Fruit fly (Drosophila melanogaster) whole organism, larva: ENCODE data around the gene Elo68beta.
A peak's percentile ranks its signal among the peaks of the same experiment; 100 is the strongest.

Experiments used
- noc ChIP-seq: fragments of 200-800 bp; sonication (Bioruptor generic); optimal IDR thresholded peaks from 3 replicates; lab custom pipeline; 2019; ENCODE audit warnings: missing biosample characterization, mild to moderate bottlenecking, missing genetic modification characterization, moderate library complexity

Gene Elo68beta

DNA sequence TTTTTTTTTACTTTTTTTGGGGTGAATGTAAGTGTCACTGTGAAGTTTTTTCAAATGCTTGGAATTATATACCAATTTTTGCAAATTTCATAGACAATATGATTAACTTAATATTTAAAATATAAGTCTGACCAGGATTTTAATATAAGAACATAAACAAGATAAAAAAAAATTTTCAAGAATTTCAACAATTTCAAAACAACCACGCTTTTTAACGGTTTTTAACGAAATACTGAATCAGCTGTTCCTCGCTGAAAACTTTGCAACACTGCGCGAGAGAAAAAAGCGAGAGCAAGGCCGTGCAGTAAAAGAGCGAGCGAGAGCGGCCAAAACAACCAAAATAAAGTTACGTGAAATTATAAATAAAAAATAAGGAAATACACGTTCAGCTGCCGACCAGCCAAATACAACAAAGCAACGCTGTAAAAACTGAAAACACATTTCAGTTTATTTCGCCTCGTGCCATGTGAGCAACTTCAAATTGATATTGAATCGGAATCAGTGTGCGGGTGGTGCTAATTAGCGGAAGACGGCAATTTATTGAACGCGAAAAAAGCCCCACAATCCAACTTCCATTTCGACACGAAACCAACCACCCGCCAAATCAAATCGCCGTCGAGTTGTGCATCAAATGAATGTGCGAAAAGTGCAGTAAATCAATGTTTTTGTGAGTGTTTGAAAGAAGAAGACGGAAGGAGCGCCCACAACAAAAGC lies 5.1 kb downstream of the Elo68beta start, which contains the start of the genes CG46439, Iyd and CG33947:
Gene CG46439 (minus strand): TSS at position 51 of the 714 bp plus-strand sequence.
Gene Iyd (minus strand): TSS at position 51 of the 714 bp plus-strand sequence.
Gene CG33947 (plus strand): TSS at position 302 of the 714 bp plus-strand sequence.
- TF ChIP-seq noc = no peak

DNA sequence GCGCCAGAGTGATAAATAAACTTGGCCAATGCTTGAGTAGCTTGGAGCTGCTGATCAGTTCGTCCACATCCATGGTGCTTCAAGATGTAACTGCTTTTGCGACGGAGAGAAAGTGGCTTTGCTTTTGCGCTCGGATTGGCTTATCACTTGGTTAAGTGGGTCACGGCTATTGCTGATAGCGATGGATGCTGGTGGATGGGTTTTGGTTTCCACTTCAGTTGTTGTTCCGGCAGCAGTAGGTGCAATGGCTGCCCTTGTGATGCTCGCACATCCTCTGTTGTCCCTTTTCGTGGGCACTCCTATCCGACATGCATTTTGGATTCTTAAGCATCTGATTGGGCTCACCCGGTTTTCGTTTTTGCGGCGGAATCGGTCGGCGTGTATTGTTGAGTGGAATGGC lies 7.2 kb downstream of the Elo68beta start:
- no peak for TF ChIP-seq noc

- peak; percentile 18 for TF ChIP-seq noc
These were observed 8.4 kb downstream of the Elo68beta start, which contains the start of gene JIL-1 for dm6 chr3L:11093046-11093520. TSS of gene JIL-1 (minus strand) at chr3L:11093193.

DNA sequence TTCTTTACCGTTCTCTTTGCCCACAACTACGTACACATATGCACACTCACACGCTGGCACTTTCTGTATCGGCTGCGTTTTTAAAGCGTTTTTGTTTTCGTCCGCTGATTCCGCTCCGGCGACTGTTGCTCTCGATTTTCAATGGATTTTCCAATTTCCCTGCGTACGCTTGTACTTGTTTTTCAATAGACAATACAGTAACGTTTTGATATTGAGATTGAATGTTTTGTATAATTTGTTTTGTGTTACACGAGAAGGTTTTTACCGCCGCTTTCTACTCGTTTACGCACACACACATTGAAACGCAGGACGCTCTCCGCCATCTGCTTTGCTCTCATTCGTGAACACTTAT lies 8.9 kb downstream of the Elo68beta start:
- no peak for TF ChIP-seq noc

DNA sequence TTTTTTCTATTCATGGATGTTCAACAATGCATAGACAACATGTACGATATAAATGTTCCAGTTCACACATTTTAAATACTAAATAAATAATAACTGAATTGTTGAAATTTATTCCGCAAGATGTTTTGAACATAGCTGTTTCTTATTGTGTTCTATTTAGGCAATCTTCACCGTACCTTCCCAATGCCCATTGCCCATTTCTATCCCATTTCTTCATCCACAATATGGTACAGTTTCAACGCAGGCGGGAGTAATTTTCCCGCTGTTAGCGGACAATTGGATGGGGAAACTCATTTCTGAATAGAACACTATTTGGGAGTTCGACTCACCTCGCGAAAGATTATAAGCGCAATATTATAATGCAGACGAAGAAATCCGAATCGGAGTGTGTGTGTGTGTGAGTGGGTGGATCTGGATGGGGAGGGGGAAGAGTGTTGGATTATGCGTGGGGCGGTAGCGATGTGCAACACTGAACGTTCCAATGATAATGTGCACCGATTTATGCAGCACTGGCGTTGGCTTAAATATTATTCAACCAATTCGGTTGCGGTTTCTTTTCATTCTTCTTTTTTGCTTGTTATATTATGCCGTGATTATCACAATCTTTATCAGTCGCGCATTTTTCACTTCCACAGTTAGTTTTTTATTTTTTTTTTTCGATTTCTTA lies 9.4 kb downstream of the Elo68beta start:
- peak; percentile 1 for TF ChIP-seq noc

- TF ChIP-seq noc = peak; percentile 81
These were observed 11.6 kb downstream of the Elo68beta start for dm6 chr3L:11089805-11090440.

DNA sequence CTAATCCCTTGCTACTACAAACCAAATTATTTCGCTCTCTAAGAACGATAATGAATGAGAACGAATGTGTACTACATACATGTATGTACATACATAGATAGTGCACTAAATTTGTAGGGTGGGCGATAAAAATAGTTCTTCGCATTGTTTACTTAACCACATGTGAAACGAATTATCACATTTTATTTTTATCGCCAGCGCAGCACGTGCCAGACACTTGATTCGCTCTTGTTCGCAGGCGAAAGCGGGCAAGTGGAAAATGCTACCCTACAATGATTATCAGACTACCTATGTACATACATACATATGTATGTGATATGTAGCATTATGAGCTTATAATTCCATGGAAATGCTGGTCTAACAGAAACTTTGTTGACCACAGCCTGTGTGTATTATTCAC lies 15.7 kb downstream of the Elo68beta start:
- no peak for TF ChIP-seq noc

DNA sequence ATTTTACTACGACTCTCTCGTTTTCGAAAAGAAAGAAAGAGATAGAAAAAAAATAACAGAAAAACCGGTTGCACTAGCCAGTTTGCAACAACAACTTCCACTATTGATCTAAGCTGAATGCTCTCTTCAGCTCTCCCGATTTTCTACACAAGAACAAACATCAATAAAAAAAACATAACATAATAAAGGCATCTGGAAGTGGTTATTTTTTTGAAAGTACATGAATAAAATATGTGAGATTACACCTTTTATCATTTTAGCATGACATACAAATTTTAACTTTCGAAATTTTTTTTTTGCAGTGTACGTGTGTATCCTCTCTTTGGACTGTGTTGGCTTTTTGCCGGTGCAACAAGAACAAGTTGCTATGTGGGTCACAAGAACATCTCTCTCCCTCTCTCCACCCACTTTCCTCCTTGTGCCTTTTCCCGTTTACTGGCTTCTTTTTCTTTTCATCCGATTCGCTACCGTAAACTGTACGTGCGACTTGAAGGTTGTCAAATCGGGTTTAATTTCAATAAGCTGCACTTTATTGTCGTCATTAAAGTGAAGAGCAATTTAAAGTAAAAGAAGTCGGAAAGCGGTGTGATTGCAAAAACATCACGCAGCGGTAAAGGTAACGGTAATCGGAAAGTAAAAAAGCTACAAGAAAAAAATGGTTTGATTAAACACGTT lies 16.8 kb downstream of the Elo68beta start:
- TF ChIP-seq noc = peak; percentile 93

dm6 chr3L:11083605-11084004 lies 17.9 kb downstream of the Elo68beta start:
- TF ChIP-seq noc = no peak

DNA sequence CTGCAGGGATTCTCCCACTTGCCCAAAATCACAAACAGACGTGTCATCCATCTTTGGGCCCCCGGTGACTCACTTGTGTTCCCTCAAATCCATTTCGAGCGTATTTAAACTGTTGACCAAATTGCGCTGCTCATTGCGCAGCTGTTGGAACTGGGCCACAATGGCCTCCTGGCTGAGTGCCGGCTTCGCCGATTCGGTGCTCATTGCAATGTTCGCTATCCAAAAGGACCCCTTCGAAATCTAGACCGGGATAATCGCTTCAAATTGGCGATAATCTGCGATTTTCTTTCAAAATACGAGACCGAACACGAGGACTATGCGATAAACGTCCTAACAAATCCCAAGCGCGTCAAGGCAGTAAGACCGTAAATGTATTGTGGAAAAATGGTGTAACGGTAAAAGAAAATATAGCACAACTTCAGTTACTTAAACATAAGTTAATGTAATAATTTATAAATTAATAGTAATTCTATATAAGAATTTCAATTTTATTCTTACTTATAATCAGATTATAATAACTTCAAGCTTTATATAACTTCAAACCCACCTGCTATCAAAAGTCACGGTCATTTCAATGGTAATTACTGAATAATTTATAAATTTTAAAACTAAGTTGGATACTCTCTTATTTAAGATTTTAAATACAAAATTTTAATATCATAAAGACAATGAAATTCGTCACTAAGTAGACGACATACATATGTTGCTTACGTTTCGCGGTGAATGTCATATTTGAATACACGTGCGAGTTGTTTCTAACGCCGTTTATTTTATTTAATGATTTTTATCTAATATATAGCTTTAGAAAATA lies 27.2 kb downstream of the Elo68beta start, which contains the start of the genes Pfdn2 and Noc1:
Gene Pfdn2 (minus strand): TSS at position 346 of the 811 bp plus-strand sequence.
Gene Noc1 (plus strand): TSS at position 727 of the 811 bp plus-strand sequence.
- TF ChIP-seq noc = no peak

DNA sequence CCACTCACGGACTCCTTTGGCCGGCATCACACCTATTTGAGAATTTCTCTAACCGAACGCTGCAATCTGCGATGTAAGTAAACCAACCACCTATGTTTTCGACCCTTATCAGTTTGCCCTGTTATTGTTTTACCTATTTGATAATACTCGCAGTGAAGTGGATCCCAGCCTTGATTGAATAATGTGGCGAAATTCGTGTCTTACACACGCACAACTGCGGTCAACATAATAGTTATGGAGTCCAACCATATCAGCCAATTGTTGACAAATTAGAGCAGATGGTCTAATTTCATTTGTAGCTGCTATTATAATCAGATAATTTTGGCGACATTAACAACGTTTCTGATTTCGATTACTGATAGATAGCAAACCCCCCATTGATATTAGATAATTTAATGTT lies 30.4 kb downstream of the Elo68beta start:
- TF ChIP-seq noc = no peak

DNA sequence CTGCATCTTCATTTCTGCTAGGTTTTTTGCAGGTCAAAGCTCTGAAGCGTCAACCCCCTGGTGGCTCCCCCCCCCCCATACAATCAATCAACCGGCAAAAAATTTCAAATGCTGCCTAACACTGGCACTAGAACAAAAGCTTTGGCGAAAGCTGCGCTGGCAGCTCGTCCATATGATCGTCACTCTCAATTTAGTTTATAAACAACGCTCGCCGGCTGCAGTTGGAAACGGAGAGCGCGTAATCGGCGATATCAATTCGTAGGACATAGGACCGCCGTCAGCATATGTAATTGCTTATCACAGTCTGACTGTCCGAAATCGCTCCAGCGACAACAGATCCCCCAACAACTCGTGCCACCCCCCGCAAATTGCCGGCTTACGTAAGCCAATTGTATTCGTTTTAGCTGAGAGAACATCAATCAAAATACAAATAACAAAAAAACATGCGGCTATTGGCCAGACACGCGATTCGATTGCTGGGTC lies 31.1 kb downstream of the Elo68beta start, which contains the start of gene Mocs1:
Gene Mocs1 (plus strand): TSS at position 155 of the 483 bp plus-strand sequence.
- TF ChIP-seq noc = peak; percentile 67

DNA sequence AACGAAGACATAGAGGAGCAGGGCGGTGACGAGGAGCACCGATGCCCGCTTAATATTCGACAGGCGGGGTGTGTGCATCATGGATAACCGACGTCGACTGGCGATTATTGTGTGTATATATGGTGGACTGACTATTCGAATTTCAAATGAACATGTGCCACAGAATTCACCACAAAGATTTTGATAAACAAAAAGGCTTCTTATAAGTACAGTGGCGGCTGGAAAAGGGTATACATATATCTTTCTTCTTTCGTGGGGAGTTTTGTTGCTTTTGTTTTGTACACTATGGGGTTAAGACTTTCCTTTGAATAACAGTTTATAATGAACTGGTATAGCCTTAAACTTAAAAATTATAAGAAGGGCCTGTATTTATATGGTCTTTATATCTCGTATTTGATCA lies 31.7 kb downstream of the Elo68beta start, which contains the start of gene CG6310:
Gene CG6310 (minus strand): TSS at position 101 of the 400 bp plus-strand sequence.
- no peak for TF ChIP-seq noc

dm6 chr3L:11065850-11066249 lies 35.6 kb downstream of the Elo68beta start:
- TF ChIP-seq noc = no peak

DNA sequence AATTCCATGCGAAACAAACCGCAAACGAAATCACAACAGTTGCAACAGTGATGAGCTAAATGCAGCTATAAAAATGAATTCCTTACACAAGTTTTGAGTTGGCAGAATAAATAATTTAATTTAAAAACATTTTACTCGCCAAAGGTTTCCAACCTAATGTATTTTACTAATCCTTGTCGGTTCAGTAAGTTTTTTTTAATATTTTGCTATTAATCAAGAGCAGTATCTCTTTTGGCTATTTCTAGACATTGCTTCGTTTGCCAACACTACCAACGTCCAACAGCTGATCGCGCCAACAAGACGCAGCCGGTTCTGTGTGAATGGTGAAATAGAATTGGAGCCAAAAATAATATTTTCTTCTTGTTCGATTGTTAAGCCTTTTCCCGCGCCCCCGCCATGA lies 36.8 kb downstream of the Elo68beta start, which contains the start of the genes CG32075, CG45101 and SuUR:
Gene CG32075 (minus strand): TSS at position 253 of the 400 bp plus-strand sequence.
Gene CG45101 (plus strand): TSS at position 303 of the 400 bp plus-strand sequence.
Gene SuUR (plus strand): TSS at position 303 of the 400 bp plus-strand sequence.
- TF ChIP-seq noc = peak; percentile 79
